Worm (Caenorhabditis elegans): ENCODE data around the gene grd-11.

DNA sequence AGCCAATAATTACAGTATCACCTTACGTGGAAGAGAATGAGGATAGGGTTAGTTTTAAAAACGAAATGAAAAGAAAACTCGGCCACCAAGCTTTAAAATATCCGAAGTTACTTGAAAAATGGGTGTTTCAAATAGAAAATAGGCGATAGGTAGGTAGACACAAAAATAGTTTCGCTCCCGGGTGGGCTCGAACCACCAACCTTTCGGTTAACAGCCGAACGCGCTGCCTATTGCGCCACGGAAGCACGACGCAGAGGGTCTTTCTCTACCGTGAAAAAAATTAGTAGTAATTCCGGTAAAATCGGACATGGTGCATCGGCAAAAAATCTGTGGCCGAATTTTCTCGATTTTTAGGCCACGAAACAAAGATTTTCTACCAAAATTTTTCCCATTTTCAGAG, 8.9 kb upstream of the grd-11 start:
- TF ChIP-seq madf-6 (GFP tag; IDR thresholded peaks at IDR 0.05) (no peak), K12H6.12 (tag; optimal IDR thresholded peaks at IDR 0.05) (no peak), B0336.3 (GFP tag; IDR thresholded peaks at IDR 0.05) (no peak), hmg-1.2 (GFP tag; IDR thresholded peaks at IDR 0.05) (0 out of 2 replicates have a peak, but pooled peaks have one; percentile 25), snpc-4 (GFP tag; optimal IDR thresholded peaks at IDR 0.05) (no peak), snpc-4 (tag; optimal IDR thresholded peaks at IDR 0.05) (no peak), dpl-1 (GFP tag; optimal IDR thresholded peaks at IDR 0.05) (no peak), unc-62 (GFP tag; optimal IDR thresholded peaks at IDR 0.05) (no peak), ama-1 (optimal IDR thresholded peaks at IDR 0.05) (no peak), ama-1 (GFP tag; optimal IDR thresholded peaks at IDR 0.05) (no peak), K11D2.4 (GFP tag; IDR thresholded peaks at IDR 0.05) (no peak), F49E8.2 (tag; optimal IDR thresholded peaks at IDR 0.05; ENCODE audit: insufficient read depth) (no peak), egrh-3 (GFP tag; IDR thresholded peaks at IDR 0.05) (no peak)

All from whole organism, young adult.